Worm (Caenorhabditis elegans): ENCODE results near the gene F32E10.5.

ce11 chrIV:7561614-7562142 is 16.5 kb downstream of the F32E10.5 start, which contains the start of gene ima-3:
- TF ChIP-seq cog-1 (tag; optimal IDR thresholded peaks at IDR 0.05) (no peak), tab-1 (GFP tag; IDR thresholded peaks at IDR 0.05) (no peak), flt-1 (GFP tag; IDR thresholded peaks at IDR 0.05) (no peak), ztf-29 (GFP tag; IDR thresholded peaks at IDR 0.05) (no peak), T22C8.4 (GFP tag; IDR thresholded peaks at IDR 0.05) (no peak), ref-1 (GFP tag; conservative IDR thresholded peaks at IDR 0.05) (no peak)

Measured in whole organism, midembryonic.